Worm (Caenorhabditis elegans): ENCODE measurements around the gene seip-1.

DNA sequence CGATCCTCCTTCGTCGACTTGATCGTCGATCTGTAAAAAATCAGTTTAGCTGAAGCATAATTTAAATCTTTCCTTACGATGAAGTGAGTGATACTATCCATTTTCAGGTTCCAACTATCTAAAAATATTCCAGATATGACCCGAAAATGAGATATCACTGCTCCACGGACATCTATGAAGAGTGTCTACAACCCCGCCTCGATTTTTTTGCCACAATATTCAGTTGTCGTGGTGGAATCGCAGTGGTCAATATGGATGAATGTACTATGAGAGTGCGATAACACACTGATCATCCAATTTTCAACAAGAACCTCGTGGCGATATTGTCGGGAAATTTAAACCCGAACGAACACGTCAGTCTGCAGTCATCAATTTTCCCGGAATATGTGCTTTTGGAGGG is 11.7 kb downstream of the seip-1 start, which contains the start of gene R01B10.2:
- no peak for TF ChIP-seq tbx-37 (GFP tag; conservative IDR thresholded peaks at IDR 0.05)
- TF ChIP-seq ceh-36 (tag; optimal IDR thresholded peaks at IDR 0.05), result no peak
- no peak for TF ChIP-seq ceh-13 (GFP tag; optimal IDR thresholded peaks at IDR 0.05)
- no peak for TF ChIP-seq B0310.2 (tag; optimal IDR thresholded peaks at IDR 0.05)
- TF ChIP-seq sea-1 (GFP tag; conservative IDR thresholded peaks at IDR 0.05), result no peak
- TF ChIP-seq pes-1 (GFP tag; IDR thresholded peaks at IDR 0.05), result no peak
- no peak for TF ChIP-seq hmbx-1 (tag; optimal IDR thresholded peaks at IDR 0.05)
- no peak for TF ChIP-seq hnd-1 (tag; optimal IDR thresholded peaks at IDR 0.05)
- TF ChIP-seq F13C5.2 (tag; optimal IDR thresholded peaks at IDR 0.05), result no peak
- no peak for TF ChIP-seq ama-1 (optimal IDR thresholded peaks at IDR 0.05)
- TF ChIP-seq flt-1 (GFP tag; IDR thresholded peaks at IDR 0.05), result no peak
- TF ChIP-seq tbx-11 (GFP tag; IDR thresholded peaks at IDR 0.05), result no peak
- no peak for TF ChIP-seq tra-4 (tag; optimal IDR thresholded peaks at IDR 0.05)
- TF ChIP-seq hmg-4 (GFP tag; optimal IDR thresholded peaks at IDR 0.05), result no peak

All from whole organism, early embryonic.